Worm (Caenorhabditis elegans) whole organism, early embryonic: ENCODE measurements around the gene D2007.1.

ENCODE experiments used
- F13C5.2 ChIP-seq: sonication (generic microtip); optimal IDR thresholded peaks from 2 replicates; lab custom pipeline; 2017; ENCODE audit warnings: mild to moderate bottlenecking, missing genetic modification characterization, inconsistent platforms, missing compliant biosample characterization
- aly-1 ChIP-seq: sonication (generic microtip); optimal IDR thresholded peaks from 2 replicates; lab custom pipeline; 2016; ENCODE audit warnings: missing genetic modification characterization, missing compliant biosample characterization
- ama-1 ChIP-seq: fragments of 150-350 bp; optimal IDR thresholded peaks from 2 replicates; lab custom pipeline; 2014
- ceh-13 ChIP-seq: fragments of 200-800 bp; sonication (Bioruptor generic); optimal IDR thresholded peaks from 2 replicates; lab custom pipeline; 2018; ENCODE audit warnings: mild to moderate bottlenecking, missing genetic modification characterization, missing compliant biosample characterization
- flt-1 ChIP-seq: fragments of 200-800 bp; sonication (Bioruptor generic); IDR thresholded peaks from 2 replicates; pipeline ENCODE4 v1.3.6; 2022; ENCODE audit warnings: missing genetic modification characterization, missing compliant biosample characterization
- hmg-4 ChIP-seq: fragments of 200-800 bp; sonication (Bioruptor generic); optimal IDR thresholded peaks from 2 replicates; lab custom pipeline; 2018; ENCODE audit warnings: mild to moderate bottlenecking, missing genetic modification characterization, missing compliant biosample characterization
- pes-1 ChIP-seq: fragments of 200-800 bp; sonication (Bioruptor generic); IDR thresholded peaks from 2 replicates; pipeline ENCODE4 v1.3.6; 2022; ENCODE audit warnings: missing genetic modification reagents, missing genetic modification characterization, missing compliant biosample characterization
- sea-1 ChIP-seq: fragments of 200-800 bp; sonication (Bioruptor generic); conservative IDR thresholded peaks from 2 replicates; pipeline ENCODE4 v1.3.6; 2022; ENCODE audit warnings: missing genetic modification characterization, missing compliant biosample characterization
- tbx-11 ChIP-seq: fragments of 200-800 bp; sonication (Bioruptor generic); IDR thresholded peaks from 2 replicates; pipeline ENCODE4 v1.3.6; 2022; ENCODE audit warnings: missing genetic modification characterization, missing compliant biosample characterization

DNA sequence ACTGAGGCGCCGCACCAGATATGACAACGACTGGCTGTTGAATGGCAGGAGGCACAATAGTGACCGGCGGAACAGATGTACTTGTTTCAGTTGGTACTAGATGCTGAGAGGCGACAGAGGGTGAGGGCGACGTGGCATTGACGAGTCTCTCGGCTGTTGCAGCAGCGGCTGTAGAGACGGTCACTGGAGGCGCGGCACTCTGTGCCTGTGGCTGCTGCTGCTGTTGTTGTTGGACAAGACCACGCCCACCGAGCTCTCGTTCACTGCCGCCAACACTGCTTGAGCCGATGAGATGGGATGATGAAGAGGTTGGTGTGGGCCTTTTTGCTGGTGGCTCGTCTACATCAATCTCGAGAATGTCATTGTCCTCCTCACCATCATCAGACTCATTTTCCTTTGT lies 38.1 kb upstream of the D2007.1 start:
- TF ChIP-seq flt-1 = no peak
- TF ChIP-seq hmg-4 (GFP tag; lab: Kevin White, UChicago) = no peak
- no peak for TF ChIP-seq ceh-13 (GFP tag; lab: Kevin White, UChicago)
- TF ChIP-seq pes-1 = no peak
- TF ChIP-seq ama-1 (lab: Kevin White, UChicago) = no peak
- no peak for TF ChIP-seq sea-1 (GFP tag; lab: Robert Waterston, UW)
- no peak for TF ChIP-seq aly-1 (tag; lab: Kevin White, UChicago)
- no peak for TF ChIP-seq tbx-11
- TF ChIP-seq F13C5.2 = no peak
